Fruit fly (Drosophila melanogaster) whole organism, pupa: ENCODE results near the gene CG9121.

Source experiments
- CG9948 ChIP-seq: fragments of 200-800 bp; sonication (Bioruptor generic); optimal IDR thresholded peaks from 2 replicates; lab custom pipeline; 2018; ENCODE audit warnings: missing biosample characterization, mild to moderate bottlenecking, missing genetic modification characterization, moderate library complexity
- Ets98B ChIP-seq: fragments of 200-800 bp; sonication (Bioruptor generic); IDR thresholded peaks from 2 replicates; pipeline ENCODE4 v1.3.6; 2022; ENCODE audit warnings: missing biosample characterization, missing genetic modification characterization
- Pif1A ChIP-seq: fragments of 200-800 bp; sonication (Bioruptor generic); optimal IDR thresholded peaks from 3 replicates; lab custom pipeline; 2016; ENCODE audit warnings: missing biosample characterization, missing genetic modification characterization

DNA sequence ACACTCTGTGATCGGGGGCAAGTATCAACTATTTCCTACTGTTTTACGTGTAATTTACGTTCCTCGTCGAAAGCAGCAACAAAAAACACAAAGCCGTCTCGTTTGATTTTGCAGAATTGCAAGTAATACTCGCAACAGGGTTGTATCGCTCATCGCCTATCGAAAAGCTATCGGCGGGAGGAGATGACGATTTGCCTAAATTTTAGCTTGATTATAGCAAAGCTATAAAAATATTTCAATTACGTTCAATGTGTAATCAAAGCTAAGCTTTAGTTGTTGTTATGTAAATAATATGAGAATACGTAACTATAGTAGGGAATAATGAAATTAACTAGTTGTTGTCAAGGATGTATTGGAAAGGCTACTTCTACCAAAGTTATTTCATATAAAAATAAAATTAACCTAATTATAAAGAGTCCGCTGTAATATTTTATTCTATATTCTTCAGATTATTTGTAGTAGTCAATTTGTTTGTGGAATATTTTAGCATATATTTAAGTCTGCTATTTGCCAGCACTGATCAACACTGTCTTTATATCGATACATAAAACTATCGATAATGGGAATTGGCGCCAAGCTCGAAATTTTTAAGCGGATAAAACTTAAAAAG is 8.9 kb upstream of the CG9121 start, which contains the start of gene Rpn11:
- no peak for TF ChIP-seq Pif1A (GFP tag; lab: Kevin White, UChicago)
- peak; percentile 41 for TF ChIP-seq CG9948 (tag; lab: Kevin White, UChicago)
- no peak for TF ChIP-seq Ets98B
